Worm (Caenorhabditis elegans): ENCODE results near the gene daz-1.

daz-1 gene

ce11 chrII:5455650-5456355 lies at the start of gene daz-1:
daz-1 (plus strand) TSS chrII:5456305.
- no peak for TF ChIP-seq flt-1 (GFP tag; IDR thresholded peaks at IDR 0.05)
- no peak for TF ChIP-seq B0310.2 (tag; optimal IDR thresholded peaks at IDR 0.05)
- TF ChIP-seq F13C5.2 (tag; optimal IDR thresholded peaks at IDR 0.05), result no peak
- TF ChIP-seq tbx-11 (GFP tag; IDR thresholded peaks at IDR 0.05), result no peak
- TF ChIP-seq aly-1 (tag; optimal IDR thresholded peaks at IDR 0.05), result no peak
- TF ChIP-seq ceh-13 (GFP tag; optimal IDR thresholded peaks at IDR 0.05), result no peak
- no peak for TF ChIP-seq ama-1 (optimal IDR thresholded peaks at IDR 0.05)
- no peak for TF ChIP-seq tra-4 (tag; optimal IDR thresholded peaks at IDR 0.05)
- no peak for TF ChIP-seq hmg-4 (GFP tag; optimal IDR thresholded peaks at IDR 0.05)
- TF ChIP-seq pes-1 (GFP tag; IDR thresholded peaks at IDR 0.05), result no peak
- TF ChIP-seq hmbx-1 (tag; optimal IDR thresholded peaks at IDR 0.05), result no peak
- no peak for TF ChIP-seq sea-1 (GFP tag; conservative IDR thresholded peaks at IDR 0.05)
- no peak for TF ChIP-seq hnd-1 (tag; optimal IDR thresholded peaks at IDR 0.05)
- no peak for TF ChIP-seq ceh-36 (tag; optimal IDR thresholded peaks at IDR 0.05)

- TF ChIP-seq aly-1 (tag; optimal IDR thresholded peaks at IDR 0.05) (no peak), ceh-13 (GFP tag; optimal IDR thresholded peaks at IDR 0.05) (no peak), B0310.2 (tag; optimal IDR thresholded peaks at IDR 0.05) (no peak), hmg-4 (GFP tag; optimal IDR thresholded peaks at IDR 0.05) (no peak), sea-1 (GFP tag; conservative IDR thresholded peaks at IDR 0.05) (no peak), pes-1 (GFP tag; IDR thresholded peaks at IDR 0.05) (no peak), ets-7 (tag; optimal IDR thresholded peaks at IDR 0.05) (no peak), scrt-1 (GFP tag; IDR thresholded peaks at IDR 0.05) (no peak), tbx-11 (GFP tag; IDR thresholded peaks at IDR 0.05) (no peak), flt-1 (GFP tag; IDR thresholded peaks at IDR 0.05) (no peak), tra-4 (tag; optimal IDR thresholded peaks at IDR 0.05) (no peak), hmbx-1 (tag; optimal IDR thresholded peaks at IDR 0.05) (no peak), ceh-36 (tag; optimal IDR thresholded peaks at IDR 0.05) (no peak), F13C5.2 (tag; optimal IDR thresholded peaks at IDR 0.05) (no peak)
These were observed 48.6 kb upstream of the daz-1 start, which contains the start of gene clec-141 for ce11 chrII:5407548-5407947. clec-141 (minus strand) TSS chrII:5407648.

- no peak for TF ChIP-seq hmg-4 (GFP tag; optimal IDR thresholded peaks at IDR 0.05)
- TF ChIP-seq tbx-37 (GFP tag; conservative IDR thresholded peaks at IDR 0.05), result no peak
- no peak for TF ChIP-seq pes-1 (GFP tag; IDR thresholded peaks at IDR 0.05)
These were observed 47.2 kb upstream of the daz-1 start, which contains the start of the genes EEED8.12 and EEED8.4 for ce11 chrII:5408924-5409323. EEED8.12 (minus strand) TSS chrII:5409024. EEED8.4 (plus strand) TSS chrII:5409319.

ce11 chrII:5412467-5412866 lies 43.6 kb upstream of the daz-1 start, which contains the start of the genes EEED8.13 and EEED8.18:
EEED8.13 (minus strand) TSS chrII:5412567.
EEED8.18 (minus strand) TSS chrII:5412610.
- TF ChIP-seq B0310.2 (tag; optimal IDR thresholded peaks at IDR 0.05) (no peak), hmg-4 (GFP tag; optimal IDR thresholded peaks at IDR 0.05) (no peak), ceh-36 (tag; optimal IDR thresholded peaks at IDR 0.05) (no peak), tra-4 (tag; optimal IDR thresholded peaks at IDR 0.05) (no peak), tbx-37 (GFP tag; conservative IDR thresholded peaks at IDR 0.05) (no peak), F13C5.2 (tag; optimal IDR thresholded peaks at IDR 0.05) (no peak), aly-1 (tag; optimal IDR thresholded peaks at IDR 0.05) (no peak), hnd-1 (tag; optimal IDR thresholded peaks at IDR 0.05) (no peak), hmbx-1 (tag; optimal IDR thresholded peaks at IDR 0.05) (no peak), flt-1 (GFP tag; IDR thresholded peaks at IDR 0.05) (no peak), pes-1 (GFP tag; IDR thresholded peaks at IDR 0.05) (no peak), ets-7 (tag; optimal IDR thresholded peaks at IDR 0.05) (no peak), ceh-13 (GFP tag; optimal IDR thresholded peaks at IDR 0.05) (no peak), tbx-11 (GFP tag; IDR thresholded peaks at IDR 0.05) (no peak), sea-1 (GFP tag; conservative IDR thresholded peaks at IDR 0.05) (no peak), ama-1 (optimal IDR thresholded peaks at IDR 0.05) (no peak), scrt-1 (GFP tag; IDR thresholded peaks at IDR 0.05) (no peak)

ce11 chrII:5414040-5414439 lies 42.1 kb upstream of the daz-1 start, which contains the start of the genes EEED8.14 and EEED8.3:
EEED8.14 (minus strand) TSS chrII:5414052.
EEED8.3 (plus strand) TSS chrII:5414276.
- no peak for TF ChIP-seq ama-1 (optimal IDR thresholded peaks at IDR 0.05)
- no peak for TF ChIP-seq sea-1 (GFP tag; conservative IDR thresholded peaks at IDR 0.05)
- TF ChIP-seq tbx-37 (GFP tag; conservative IDR thresholded peaks at IDR 0.05), result no peak
- no peak for TF ChIP-seq hmbx-1 (tag; optimal IDR thresholded peaks at IDR 0.05)
- no peak for TF ChIP-seq flt-1 (GFP tag; IDR thresholded peaks at IDR 0.05)
- TF ChIP-seq ets-7 (tag; optimal IDR thresholded peaks at IDR 0.05), result no peak
- no peak for TF ChIP-seq hmg-4 (GFP tag; optimal IDR thresholded peaks at IDR 0.05)
- TF ChIP-seq tbx-11 (GFP tag; IDR thresholded peaks at IDR 0.05), result no peak
- no peak for TF ChIP-seq B0310.2 (tag; optimal IDR thresholded peaks at IDR 0.05)
- TF ChIP-seq hnd-1 (tag; optimal IDR thresholded peaks at IDR 0.05), result no peak
- TF ChIP-seq pes-1 (GFP tag; IDR thresholded peaks at IDR 0.05), result no peak
- TF ChIP-seq F13C5.2 (tag; optimal IDR thresholded peaks at IDR 0.05), result no peak
- no peak for TF ChIP-seq ceh-36 (tag; optimal IDR thresholded peaks at IDR 0.05)
- TF ChIP-seq ceh-13 (GFP tag; optimal IDR thresholded peaks at IDR 0.05), result no peak
- no peak for TF ChIP-seq scrt-1 (GFP tag; IDR thresholded peaks at IDR 0.05)
- TF ChIP-seq tra-4 (tag; optimal IDR thresholded peaks at IDR 0.05), result no peak
- TF ChIP-seq aly-1 (tag; optimal IDR thresholded peaks at IDR 0.05), result no peak

- TF ChIP-seq ama-1 (optimal IDR thresholded peaks at IDR 0.05) (no peak), hmg-4 (GFP tag; optimal IDR thresholded peaks at IDR 0.05) (no peak), tra-4 (tag; optimal IDR thresholded peaks at IDR 0.05) (no peak), pes-1 (GFP tag; IDR thresholded peaks at IDR 0.05) (no peak), scrt-1 (GFP tag; IDR thresholded peaks at IDR 0.05) (no peak), B0310.2 (tag; optimal IDR thresholded peaks at IDR 0.05) (no peak), hmbx-1 (tag; optimal IDR thresholded peaks at IDR 0.05) (no peak), tbx-11 (GFP tag; IDR thresholded peaks at IDR 0.05) (no peak)
These were observed 39.8 kb upstream of the daz-1 start, which contains the start of gene EEED8.2 for ce11 chrII:5416204-5416764. EEED8.2 (plus strand) TSS chrII:5416714.

ce11 chrII:5417905-5418304 lies 38.2 kb upstream of the daz-1 start:
- no peak for TF ChIP-seq flt-1 (GFP tag; IDR thresholded peaks at IDR 0.05)
- TF ChIP-seq pes-1 (GFP tag; IDR thresholded peaks at IDR 0.05), result no peak
- no peak for TF ChIP-seq tbx-11 (GFP tag; IDR thresholded peaks at IDR 0.05)
- TF ChIP-seq hmbx-1 (tag; optimal IDR thresholded peaks at IDR 0.05), result no peak
- no peak for TF ChIP-seq F13C5.2 (tag; optimal IDR thresholded peaks at IDR 0.05)
- no peak for TF ChIP-seq ama-1 (optimal IDR thresholded peaks at IDR 0.05)
- TF ChIP-seq scrt-1 (GFP tag; IDR thresholded peaks at IDR 0.05), result no peak
- no peak for TF ChIP-seq sea-1 (GFP tag; conservative IDR thresholded peaks at IDR 0.05)
- no peak for TF ChIP-seq hmg-4 (GFP tag; optimal IDR thresholded peaks at IDR 0.05)
